Fruit fly (Drosophila melanogaster): Measurements from ENCODE around the gene CG15014.

DNA sequence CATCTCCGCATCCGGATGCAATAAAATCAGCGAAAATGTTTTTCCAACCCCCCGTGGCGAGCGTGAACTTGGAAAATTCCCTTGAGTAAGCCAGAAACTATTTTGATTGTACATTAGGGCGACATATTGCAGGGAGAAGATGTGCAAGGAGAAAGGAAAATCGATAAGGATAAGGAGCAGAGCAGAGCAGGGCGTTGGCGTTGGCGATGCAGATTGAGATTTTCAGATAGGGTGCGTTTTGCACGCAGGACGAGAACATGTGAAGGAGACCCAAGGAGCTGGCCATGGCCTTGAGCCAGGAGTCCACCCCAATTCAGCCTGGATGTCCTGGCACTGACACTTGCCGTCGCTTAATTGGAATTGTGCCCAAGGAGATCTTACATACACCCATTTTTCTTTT, 34.9 kb upstream of the CG15014 start:
- TF ChIP-seq CG6854 (GFP tag; optimal IDR thresholded peaks at IDR 0.05) (no peak), CG4318 (GFP tag; optimal IDR thresholded peaks at IDR 0.05) (no peak), Gug (GFP tag; IDR thresholded peaks at IDR 0.05) (no peak), Eip75B (GFP tag; optimal IDR thresholded peaks at IDR 0.05) (no peak), CG31627 (GFP tag; optimal IDR thresholded peaks at IDR 0.05) (no peak), CG16779 (tag; optimal IDR thresholded peaks at IDR 0.05) (no peak), CG3919 (GFP tag; optimal IDR thresholded peaks at IDR 0.05) (no peak), fd85E (GFP tag; optimal IDR thresholded peaks at IDR 0.05) (no peak), CG6792 (GFP tag; optimal IDR thresholded peaks at IDR 0.05) (no peak)

Data from whole organism, prepupa.